Worm (Caenorhabditis elegans): ENCODE data around the gene C18D11.1.

The C18D11.1 gene

DNA sequence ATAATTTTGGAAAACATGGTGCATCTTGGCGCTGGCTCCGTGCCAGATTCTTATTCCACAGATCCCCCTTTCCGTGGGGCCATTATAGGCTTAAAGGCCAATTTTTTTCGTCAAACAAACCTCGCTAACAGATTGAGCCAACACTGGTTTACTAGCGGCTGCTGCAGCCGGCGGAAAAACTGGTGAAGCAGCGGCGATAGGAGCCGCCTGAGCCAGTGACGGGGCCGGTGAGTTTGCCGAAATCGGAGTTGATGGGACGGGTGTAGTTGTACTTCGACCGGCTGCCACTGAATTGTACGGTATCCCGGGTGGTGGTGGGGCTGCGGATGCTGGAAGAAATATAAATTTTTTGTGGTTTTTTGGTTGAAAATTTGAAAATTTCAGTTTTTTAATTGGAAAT is 25.4 kb downstream of the C18D11.1 start:
- no peak for TF ChIP-seq unc-62 (GFP tag; optimal IDR thresholded peaks at IDR 0.05)

DNA sequence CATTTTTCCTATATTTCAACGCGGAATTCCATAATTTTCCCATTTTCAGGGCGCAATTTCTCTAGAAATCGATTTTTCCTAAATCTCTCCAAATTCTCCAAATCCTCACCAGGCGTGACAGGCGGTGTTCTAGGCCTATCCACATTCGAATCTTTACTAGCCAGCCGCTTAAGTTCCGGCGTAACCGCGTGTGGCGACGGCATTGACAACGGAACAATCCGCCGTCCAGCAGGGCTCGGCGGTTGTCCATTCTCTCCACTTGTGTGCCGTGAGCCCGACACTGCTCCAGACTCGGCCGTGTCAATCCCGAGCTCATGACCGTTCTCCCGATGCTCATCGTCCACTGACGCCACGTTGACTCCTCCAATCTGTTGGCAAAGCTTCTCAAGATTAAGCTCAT is 26.6 kb downstream of the C18D11.1 start:
- no peak for TF ChIP-seq unc-62 (GFP tag; optimal IDR thresholded peaks at IDR 0.05)

DNA sequence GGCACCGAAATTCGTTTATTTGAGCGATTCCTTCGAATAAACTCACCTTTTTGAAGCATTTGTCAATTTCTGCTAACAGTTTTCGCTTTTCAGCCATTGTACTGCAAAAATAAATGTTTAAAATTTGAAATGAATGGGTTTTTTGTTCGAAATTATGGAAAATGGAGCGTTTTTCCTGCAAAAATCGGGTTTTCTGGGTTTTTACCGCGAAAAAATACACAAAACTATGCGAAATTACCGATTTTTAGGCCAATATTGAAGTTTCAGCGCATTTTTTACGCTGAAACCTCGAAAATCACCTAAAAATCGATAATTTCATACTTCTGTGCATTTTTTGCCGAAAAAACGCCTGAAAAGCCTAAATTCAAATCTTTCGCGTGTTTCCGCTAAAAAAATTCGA is 30.0 kb downstream of the C18D11.1 start, which contains the start of gene ntl-3:
TSS of gene ntl-3 (minus strand) at position 101 of the 400 bp plus-strand sequence.
- no peak for TF ChIP-seq unc-62 (GFP tag; optimal IDR thresholded peaks at IDR 0.05)

DNA sequence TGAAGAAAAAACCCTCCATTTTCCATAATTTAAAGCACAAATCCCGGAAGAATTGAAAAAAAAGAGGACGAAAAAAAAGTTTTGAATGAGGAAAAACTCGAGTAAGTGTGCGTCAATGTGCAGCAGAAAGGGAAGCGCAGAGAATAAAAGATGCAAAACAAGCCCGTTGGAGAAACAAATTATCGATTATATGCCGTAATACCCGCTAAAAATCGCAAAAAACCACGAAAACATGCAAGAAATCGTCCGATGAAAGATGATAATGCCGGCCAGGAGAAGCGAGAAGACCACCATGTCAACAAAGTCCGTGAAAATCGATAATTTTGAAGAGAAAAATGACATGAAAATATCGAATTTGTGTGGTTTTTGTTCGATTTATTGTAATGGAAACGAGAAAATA is 30.6 kb downstream of the C18D11.1 start:
- TF ChIP-seq unc-62 (GFP tag; optimal IDR thresholded peaks at IDR 0.05), result no peak

DNA sequence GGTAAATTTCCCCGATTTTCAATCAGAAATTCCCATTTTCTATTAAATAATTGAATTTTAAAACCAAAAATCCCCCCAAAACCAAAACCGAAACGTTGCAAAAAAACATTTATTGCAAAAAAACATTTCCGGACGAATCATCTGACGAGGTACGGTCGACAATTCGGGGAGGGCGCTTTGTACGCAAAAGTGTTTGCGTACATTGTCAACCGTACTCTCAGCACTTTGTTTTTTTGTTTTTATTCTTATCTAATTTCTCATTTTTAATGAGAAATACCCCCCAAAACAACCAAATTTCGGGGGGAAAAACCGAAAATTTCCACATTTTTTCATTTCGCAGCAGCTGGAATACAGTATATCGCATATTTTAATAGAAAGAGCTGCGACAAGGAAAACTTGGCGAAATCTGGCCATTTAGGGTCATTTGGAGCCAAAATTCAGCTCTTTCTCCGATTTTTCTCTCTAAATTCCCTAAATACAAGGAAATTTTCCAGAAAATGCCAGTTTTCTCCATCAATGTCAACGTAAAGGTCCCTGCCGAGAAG is 31.4 kb downstream of the C18D11.1 start, which contains the start of gene mif-1:
TSS of gene mif-1 (plus strand) at position 495 of the 545 bp plus-strand sequence.
- no peak for TF ChIP-seq unc-62 (GFP tag; optimal IDR thresholded peaks at IDR 0.05)

DNA sequence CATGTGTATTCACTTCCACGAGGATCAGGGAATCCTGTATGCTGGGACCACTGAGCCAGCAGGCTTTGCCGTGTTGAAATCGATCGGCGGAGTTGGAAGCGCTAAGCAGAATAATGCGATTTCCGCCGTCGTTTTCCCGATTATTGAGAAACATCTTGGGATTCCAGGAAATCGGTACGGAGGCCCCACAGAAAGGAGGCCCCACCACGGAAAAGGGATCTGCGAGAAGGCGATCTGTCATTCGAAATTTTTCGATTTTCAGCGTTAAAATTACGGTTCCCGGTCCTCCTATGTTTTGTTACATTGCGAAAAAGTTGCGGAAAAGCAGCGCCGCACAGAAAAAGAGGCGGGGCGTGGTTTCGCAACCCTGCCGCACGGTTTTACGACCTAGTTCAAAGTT is 31.9 kb downstream of the C18D11.1 start:
- TF ChIP-seq unc-62 (GFP tag; optimal IDR thresholded peaks at IDR 0.05), result no peak

DNA sequence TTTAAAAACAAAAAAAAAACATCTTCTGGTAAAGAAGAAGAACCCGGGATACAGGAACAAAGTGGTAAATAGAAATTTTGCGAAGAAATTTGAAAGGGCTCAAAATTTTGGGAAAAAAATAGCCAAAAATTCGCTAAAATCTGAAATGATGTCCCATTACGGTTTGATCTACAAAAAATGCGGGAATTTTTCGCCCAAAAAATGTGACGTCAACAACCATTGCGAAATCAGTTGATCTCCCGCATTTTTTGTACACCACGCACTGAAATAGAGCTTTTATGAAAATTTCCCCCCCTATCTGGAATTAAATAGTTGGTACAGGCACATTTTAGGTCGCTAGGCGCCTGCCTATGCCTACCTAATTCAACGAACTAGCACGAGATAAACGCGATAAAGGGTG is 33.2 kb downstream of the C18D11.1 start:
- TF ChIP-seq unc-62 (GFP tag; optimal IDR thresholded peaks at IDR 0.05), result no peak

DNA sequence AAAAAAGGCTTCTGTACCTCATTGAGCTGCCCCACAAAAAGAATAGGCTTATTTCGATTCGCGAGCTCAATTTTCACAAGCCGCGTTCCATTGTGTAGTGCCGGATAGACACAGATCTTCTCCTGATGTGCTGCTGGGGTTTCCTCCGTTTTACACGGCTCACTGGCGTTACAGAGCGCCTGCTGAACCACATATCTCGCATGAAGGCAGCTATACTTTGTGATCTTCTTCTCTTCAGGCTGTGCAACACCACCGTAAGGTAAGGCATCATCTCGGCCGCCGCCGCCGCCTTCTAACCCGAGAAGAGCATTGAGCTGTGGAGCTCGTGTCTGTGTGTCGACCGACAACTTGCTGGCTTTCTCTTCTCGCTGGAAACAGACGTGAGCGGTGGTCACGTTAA is 37.2 kb downstream of the C18D11.1 start:
- TF ChIP-seq unc-62 (GFP tag; optimal IDR thresholded peaks at IDR 0.05), result no peak

DNA sequence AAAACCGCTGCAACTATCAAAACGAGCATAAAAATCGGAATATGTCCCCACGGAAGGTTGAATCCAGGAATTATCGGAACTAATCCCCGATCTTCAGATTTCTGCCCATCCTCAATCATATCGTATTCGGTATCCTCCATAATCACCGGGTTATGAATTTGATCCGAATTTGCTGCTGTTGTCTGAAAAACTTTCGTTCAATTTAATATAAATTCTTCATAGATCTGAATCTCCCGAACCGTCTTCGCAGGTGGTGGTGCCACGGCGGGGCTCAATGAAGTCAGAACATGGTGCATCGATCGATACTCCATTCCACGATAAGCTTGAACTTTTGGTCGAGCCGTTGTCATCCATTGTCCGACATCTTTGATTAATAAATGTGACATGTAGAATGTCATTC is 40.5 kb downstream of the C18D11.1 start:
- no peak for TF ChIP-seq unc-62 (GFP tag; optimal IDR thresholded peaks at IDR 0.05)

DNA sequence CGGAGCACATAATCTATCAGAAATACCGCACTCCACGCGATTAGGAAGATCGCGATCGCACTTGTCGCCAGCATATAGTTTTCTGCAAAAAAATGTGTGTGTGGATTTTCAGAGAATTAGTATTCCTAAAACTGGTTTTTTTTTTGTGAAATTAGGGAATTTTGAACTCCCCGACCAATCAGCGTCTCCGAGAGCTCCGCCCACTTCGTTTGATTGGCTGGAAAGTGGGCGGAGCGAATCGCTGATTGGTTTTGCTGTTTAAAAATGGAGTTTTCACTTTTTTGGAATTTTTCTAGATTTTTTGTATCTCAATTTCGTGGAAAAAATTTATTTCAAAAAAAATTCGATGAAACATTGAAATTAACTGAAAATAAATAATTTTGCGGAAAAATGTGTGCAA is 44.8 kb downstream of the C18D11.1 start:
- TF ChIP-seq unc-62 (GFP tag; optimal IDR thresholded peaks at IDR 0.05), result no peak

DNA sequence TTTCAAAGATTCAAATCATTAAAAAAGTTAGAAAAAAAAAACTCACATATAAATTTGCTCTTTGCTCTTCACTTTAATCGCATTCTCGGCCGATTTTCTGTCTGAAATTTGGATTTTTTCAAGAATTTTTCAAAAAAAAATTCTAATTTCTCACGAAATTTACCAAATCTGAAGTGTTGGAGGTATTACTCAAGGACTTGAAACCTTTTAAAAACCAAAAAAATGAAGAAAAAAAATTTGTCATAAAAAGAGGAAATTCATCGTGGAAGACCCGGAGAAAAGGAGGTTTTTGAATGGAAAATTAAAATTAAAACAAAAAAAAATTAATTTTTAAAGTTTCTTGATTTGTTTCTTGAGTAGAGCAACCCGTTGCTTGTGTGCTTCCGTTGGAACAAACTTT is 45.8 kb downstream of the C18D11.1 start, which contains the start of gene Y56A3A.2:
TSS of gene Y56A3A.2 (minus strand) at position 101 of the 400 bp plus-strand sequence.
- no peak for TF ChIP-seq unc-62 (GFP tag; optimal IDR thresholded peaks at IDR 0.05)

DNA sequence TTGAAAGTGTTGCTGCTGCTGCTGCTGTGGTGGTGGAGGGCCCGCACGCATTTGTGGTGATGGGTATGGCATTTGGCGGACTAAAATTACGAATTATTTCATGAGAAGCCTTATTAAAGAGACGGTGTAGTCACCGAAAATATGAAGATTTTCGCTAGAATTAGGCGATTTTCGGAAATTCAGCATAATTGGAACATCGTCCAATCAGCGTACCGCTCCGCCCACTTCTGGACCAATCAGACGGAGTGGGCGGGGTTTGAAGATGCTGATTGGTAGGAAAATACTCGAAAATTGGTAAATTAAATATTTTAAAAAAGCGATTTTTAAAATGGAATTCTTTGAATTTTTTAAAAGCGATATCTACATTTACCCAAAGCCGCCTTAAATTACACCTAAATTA is 49.8 kb downstream of the C18D11.1 start:
- no peak for TF ChIP-seq unc-62 (GFP tag; optimal IDR thresholded peaks at IDR 0.05)
